Fruit fly (Drosophila melanogaster): ENCODE data around the gene mRpL12.

DNA sequence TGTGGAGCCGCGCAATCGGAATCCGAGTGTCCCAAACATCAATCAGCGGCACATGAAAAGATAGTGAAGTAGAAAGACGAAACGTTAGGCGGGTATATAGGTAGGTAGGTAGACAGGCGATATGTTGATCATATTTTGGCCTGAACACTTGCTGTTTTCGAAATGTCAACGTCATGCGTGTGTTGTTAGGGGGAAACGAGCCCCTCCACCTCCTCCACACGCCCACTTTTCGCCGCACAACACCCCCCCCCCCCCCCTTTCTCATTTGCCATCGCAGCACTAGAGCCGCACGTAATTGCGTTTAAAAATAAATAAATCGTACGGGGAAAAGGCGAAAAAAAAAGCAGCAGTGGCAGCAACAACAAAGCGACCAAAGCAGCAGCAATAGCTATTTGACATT lies 6.8 kb upstream of the mRpL12 start:
- TF ChIP-seq Myc (optimal IDR thresholded peaks at IDR 0.05) (no peak), ttk (optimal IDR thresholded peaks at IDR 0.05) (no peak)

All from Kc167 (cell line).